Worm (Caenorhabditis elegans) whole organism, young adult: ENCODE results near the gene R01H2.7.

Source experiments
- B0019.2 ChIP-seq: fragments of 200-800 bp; sonication (Bioruptor generic); conservative IDR thresholded peaks from 2 replicates; pipeline ENCODE4 v1.3.6; 2022; ENCODE audit warnings: missing genetic modification reagents, missing genetic modification characterization, missing compliant biosample characterization
- B0336.3 ChIP-seq: fragments of 200-800 bp; sonication (Bioruptor generic); IDR thresholded peaks from 2 replicates; pipeline ENCODE4 v1.3.6; 2022; ENCODE audit warnings: missing genetic modification characterization, missing compliant biosample characterization
- C17E4.6 ChIP-seq: fragments of 200-800 bp; sonication (Bioruptor generic); IDR thresholded peaks from 2 replicates; pipeline ENCODE4 v1.3.6; 2022; ENCODE audit warnings: missing genetic modification reagents, missing genetic modification characterization, missing compliant biosample characterization
- D2030.7 ChIP-seq: fragments of 200-800 bp; sonication (Bioruptor generic); IDR thresholded peaks from 2 replicates; pipeline ENCODE4 v1.3.6; 2022; ENCODE audit warnings: missing genetic modification reagents, missing genetic modification characterization, missing compliant biosample characterization
- F22D6.2 ChIP-seq: sonication (generic microtip); optimal IDR thresholded peaks from 2 replicates; lab custom pipeline; 2016; ENCODE audit warnings: mild to moderate bottlenecking, missing genetic modification characterization, missing compliant biosample characterization
- F37B4.10 ChIP-seq: fragments of 200-800 bp; sonication (Bioruptor generic); IDR thresholded peaks from 2 replicates; pipeline ENCODE4 v1.3.6; 2022; ENCODE audit warnings: missing genetic modification characterization, missing compliant biosample characterization
- F55B11.4 ChIP-seq: sonication (generic microtip); optimal IDR thresholded peaks from 2 replicates; lab custom pipeline; 2016; ENCODE audit warnings: missing compliant biosample characterization, missing genetic modification characterization, borderline replicate concordance; ENCODE audit not compliant: insufficient read depth
- K11D2.4 ChIP-seq: fragments of 200-800 bp; sonication (Bioruptor generic); IDR thresholded peaks from 2 replicates; pipeline ENCODE4 v1.3.6; 2022; ENCODE audit warnings: missing genetic modification reagents, missing genetic modification characterization, missing compliant biosample characterization
- K12H6.12 ChIP-seq: fragments of 200-800 bp; sonication (Bioruptor generic); optimal IDR thresholded peaks from 2 replicates; lab custom pipeline; 2018; ENCODE audit warnings: mild to moderate bottlenecking, missing genetic modification characterization, missing compliant biosample characterization
- atf-7 ChIP-seq: sonication (generic microtip); optimal IDR thresholded peaks from 2 replicates; lab custom pipeline; 2017; ENCODE audit warnings: mild to moderate bottlenecking, missing genetic modification characterization, missing compliant biosample characterization
- attf-5 ChIP-seq: fragments of 200-800 bp; sonication (Bioruptor generic); optimal IDR thresholded peaks from 2 replicates; lab custom pipeline; 2018; ENCODE audit warnings: mild to moderate bottlenecking, missing genetic modification characterization, missing compliant biosample characterization
- bed-1 ChIP-seq: fragments of 200-800 bp; sonication (Bioruptor generic); IDR thresholded peaks from 2 replicates; pipeline ENCODE4 v1.3.6; 2022; ENCODE audit warnings: missing genetic modification reagents, missing genetic modification characterization, missing compliant biosample characterization
- cebp-1 ChIP-seq, 2 experiments: fragments of 200-800 bp in 1 of 2; sonication (Bioruptor generic) in 1 of 2; sonication (generic microtip) in 1 of 2; IDR thresholded peaks in 1 of 2; optimal IDR thresholded peaks in 1 of 2; 2 replicates each; pipeline versions ENCODE4 v1.3.6 to Lab custom; 2017 to 2022; ENCODE audit warnings: missing compliant biosample characterization in 2 of 2, missing genetic modification characterization in 2 of 2, mild to moderate bottlenecking in 1 of 2, missing genetic modification reagents in 1 of 2, moderate library complexity in 1 of 2
- ceh-100 ChIP-seq: fragments of 200-800 bp; sonication (Bioruptor generic); IDR thresholded peaks from 2 replicates; pipeline ENCODE4 v1.3.6; 2022; ENCODE audit warnings: missing genetic modification reagents, missing genetic modification characterization, missing compliant biosample characterization
- ceh-27 ChIP-seq: fragments of 200-800 bp; sonication (Bioruptor generic); optimal IDR thresholded peaks from 2 replicates; lab custom pipeline; 2018; ENCODE audit warnings: mild to moderate bottlenecking, missing genetic modification characterization, moderate library complexity, missing compliant biosample characterization
- ceh-40 ChIP-seq: fragments of 200-800 bp; sonication (Bioruptor generic); IDR thresholded peaks from 2 replicates; pipeline ENCODE4 v1.3.6; 2022; ENCODE audit warnings: missing genetic modification characterization, missing compliant biosample characterization
- ceh-91 ChIP-seq: fragments of 200-800 bp; sonication (Bioruptor generic); IDR thresholded peaks from 2 replicates; pipeline ENCODE4 v1.3.6; 2022; ENCODE audit warnings: missing genetic modification reagents, missing genetic modification characterization, missing compliant biosample characterization
- chd-7 ChIP-seq: sonication (generic microtip); optimal IDR thresholded peaks from 2 replicates; lab custom pipeline; 2016; ENCODE audit warnings: mild to moderate bottlenecking, missing genetic modification characterization, moderate library complexity, missing compliant biosample characterization
- dpff-1 ChIP-seq: sonication (generic microtip); optimal IDR thresholded peaks from 2 replicates; lab custom pipeline; 2017; ENCODE audit warnings: mild to moderate bottlenecking, missing genetic modification characterization, missing compliant biosample characterization
- egl-18 ChIP-seq: fragments of 200-800 bp; sonication (Bioruptor generic); IDR thresholded peaks from 2 replicates; pipeline ENCODE4 v1.3.6; 2022; ENCODE audit warnings: missing genetic modification reagents, missing genetic modification characterization, missing compliant biosample characterization
- egrh-3 ChIP-seq: fragments of 200-800 bp; sonication (Bioruptor generic); IDR thresholded peaks from 2 replicates; pipeline ENCODE4 v1.3.6; 2022; ENCODE audit warnings: missing genetic modification reagents, missing genetic modification characterization, missing compliant biosample characterization
- ets-4 ChIP-seq: fragments of 200-800 bp; sonication (Bioruptor generic); optimal IDR thresholded peaks from 2 replicates; lab custom pipeline; 2018; ENCODE audit warnings: mild to moderate bottlenecking, missing genetic modification characterization, missing compliant biosample characterization
- fkh-3 ChIP-seq: sonication (generic microtip); optimal IDR thresholded peaks from 2 replicates; lab custom pipeline; 2016; ENCODE audit warnings: mild to moderate bottlenecking, missing genetic modification characterization, missing compliant biosample characterization
- gei-17 ChIP-seq: fragments of 200-800 bp; sonication (Bioruptor generic); optimal IDR thresholded peaks from 2 replicates; lab custom pipeline; 2018; ENCODE audit warnings: mild to moderate bottlenecking, missing genetic modification characterization, missing compliant biosample characterization
- hlh-26 ChIP-seq: fragments of 200-800 bp; sonication (Bioruptor generic); conservative IDR thresholded peaks from 2 replicates; pipeline ENCODE4 v1.3.6; 2022; ENCODE audit warnings: missing genetic modification reagents, missing genetic modification characterization, missing compliant biosample characterization
- hmg-1.2 ChIP-seq: fragments of 200-800 bp; sonication (Bioruptor generic); IDR thresholded peaks from 2 replicates; pipeline ENCODE4 v1.3.6; 2022; ENCODE audit warnings: missing genetic modification reagents, missing genetic modification characterization, missing compliant biosample characterization
- let-526 ChIP-seq: fragments of 200-800 bp; sonication (Bioruptor generic); IDR thresholded peaks from 2 replicates; pipeline ENCODE4 v1.3.6; 2022; ENCODE audit warnings: missing genetic modification reagents, missing genetic modification characterization, missing compliant biosample characterization
- lsl-1 ChIP-seq: fragments of 200-800 bp; sonication (Bioruptor generic); optimal IDR thresholded peaks from 2 replicates; lab custom pipeline; 2018; ENCODE audit warnings: mild to moderate bottlenecking, missing genetic modification characterization, moderate library complexity, missing compliant biosample characterization
- madf-10 ChIP-seq: sonication (generic microtip); optimal IDR thresholded peaks from 2 replicates; lab custom pipeline; 2016; ENCODE audit warnings: mild to moderate bottlenecking, missing genetic modification characterization, missing compliant biosample characterization
- madf-6 ChIP-seq: fragments of 200-800 bp; sonication (Bioruptor generic); IDR thresholded peaks from 2 replicates; pipeline ENCODE4 v1.3.6; 2022; ENCODE audit warnings: missing genetic modification reagents, missing genetic modification characterization, missing compliant biosample characterization
- nhr-120 ChIP-seq: fragments of 200-800 bp; sonication (Bioruptor generic); IDR thresholded peaks from 2 replicates; pipeline ENCODE4 v1.3.6; 2022; ENCODE audit warnings: missing genetic modification characterization, missing compliant biosample characterization
- nhr-27 ChIP-seq: fragments of 200-800 bp; sonication (Bioruptor generic); optimal IDR thresholded peaks from 2 replicates; lab custom pipeline; 2018; ENCODE audit warnings: mild to moderate bottlenecking, missing genetic modification characterization, moderate library complexity, missing compliant biosample characterization
- nhr-80 ChIP-seq: sonication (generic microtip); optimal IDR thresholded peaks from 2 replicates; lab custom pipeline; 2016; ENCODE audit warnings: missing genetic modification characterization, missing compliant biosample characterization
- pbrm-1 ChIP-seq: fragments of 200-800 bp; sonication (Bioruptor generic); IDR thresholded peaks from 2 replicates; pipeline ENCODE4 v1.3.6; 2022; ENCODE audit warnings: missing genetic modification reagents, missing genetic modification characterization, missing compliant biosample characterization
- pha-4 ChIP-seq: fragments of 150-350 bp; sonication (generic microtip); optimal IDR thresholded peaks from 2 replicates; lab custom pipeline; 2014; ENCODE audit warnings: missing biosample characterization, missing genetic modification reagents, missing genetic modification characterization
- rcor-1 ChIP-seq: fragments of 200-800 bp; sonication (Bioruptor generic); IDR thresholded peaks from 2 replicates; pipeline ENCODE4 v1.3.6; 2022; ENCODE audit warnings: missing genetic modification reagents, missing genetic modification characterization, missing compliant biosample characterization
- repo-1 ChIP-seq: sonication (generic microtip); optimal IDR thresholded peaks from 2 replicates; lab custom pipeline; 2017; ENCODE audit warnings: mild to moderate bottlenecking, missing genetic modification characterization, missing compliant biosample characterization
- sea-2 ChIP-seq: fragments of 200-800 bp; sonication (Bioruptor generic); IDR thresholded peaks from 2 replicates; pipeline ENCODE4 v1.3.6; 2022; ENCODE audit warnings: missing genetic modification characterization, missing compliant biosample characterization
- snpc-4 ChIP-seq, 5 experiments: fragments of 150-350 bp in 1 of 5; sonication (generic microtip) in 4 of 5; optimal IDR thresholded peaks; 2 replicates each; lab custom pipeline; 2014 to 2018; ENCODE audit warnings: missing genetic modification characterization in 5 of 5, missing biosample characterization in 3 of 5, antibody characterized with exemption in 2 of 5, mild to moderate bottlenecking in 2 of 5, missing compliant biosample characterization in 2 of 5, missing genotype in 2 of 5, moderate library complexity in 2 of 5, missing genetic modification reagents in 1 of 5
- sptf-2 ChIP-seq: fragments of 200-800 bp; sonication (Bioruptor generic); optimal IDR thresholded peaks from 2 replicates; lab custom pipeline; 2018; ENCODE audit warnings: mild to moderate bottlenecking, missing genetic modification characterization, missing compliant biosample characterization
- tbp1 ChIP-seq: fragments of 200-800 bp; sonication (Bioruptor generic); optimal IDR thresholded peaks from 2 replicates; lab custom pipeline; 2018; ENCODE audit warnings: mild to moderate bottlenecking, missing genetic modification characterization, missing compliant biosample characterization
- tbx-9 ChIP-seq: sonication (generic microtip); optimal IDR thresholded peaks from 2 replicates; lab custom pipeline; 2016; ENCODE audit warnings: borderline replicate concordance, missing genetic modification characterization, inconsistent platforms, missing compliant biosample characterization
- tlf-1 ChIP-seq: fragments of 200-800 bp; sonication (Bioruptor generic); optimal IDR thresholded peaks from 2 replicates; lab custom pipeline; 2018; ENCODE audit warnings: mild to moderate bottlenecking, missing genetic modification characterization, missing compliant biosample characterization
- unc-130 ChIP-seq: sonication (generic microtip); optimal IDR thresholded peaks from 2 replicates; lab custom pipeline; 2016; ENCODE audit warnings: missing genetic modification reagents, missing genetic modification characterization, missing compliant biosample characterization
- unc-62 ChIP-seq: fragments of 150-350 bp; optimal IDR thresholded peaks from 2 replicates; lab custom pipeline; 2014; ENCODE audit warnings: missing biosample characterization, missing genetic modification reagents, missing genetic modification characterization
- xnd-1 ChIP-seq: sonication (generic microtip); optimal IDR thresholded peaks from 2 replicates; lab custom pipeline; 2016; ENCODE audit warnings: missing genotype, missing genetic modification reagents, missing genetic modification characterization, missing compliant biosample characterization
- ztf-22 ChIP-seq: fragments of 200-800 bp; sonication (Bioruptor generic); optimal IDR thresholded peaks from 2 replicates; lab custom pipeline; 2018; ENCODE audit warnings: mild to moderate bottlenecking, missing genetic modification characterization, moderate library complexity, missing compliant biosample characterization
- ztf-26 ChIP-seq: sonication (generic microtip); optimal IDR thresholded peaks from 2 replicates; lab custom pipeline; 2017; ENCODE audit warnings: missing genetic modification characterization, missing compliant biosample characterization

R01H2.7 gene

DNA sequence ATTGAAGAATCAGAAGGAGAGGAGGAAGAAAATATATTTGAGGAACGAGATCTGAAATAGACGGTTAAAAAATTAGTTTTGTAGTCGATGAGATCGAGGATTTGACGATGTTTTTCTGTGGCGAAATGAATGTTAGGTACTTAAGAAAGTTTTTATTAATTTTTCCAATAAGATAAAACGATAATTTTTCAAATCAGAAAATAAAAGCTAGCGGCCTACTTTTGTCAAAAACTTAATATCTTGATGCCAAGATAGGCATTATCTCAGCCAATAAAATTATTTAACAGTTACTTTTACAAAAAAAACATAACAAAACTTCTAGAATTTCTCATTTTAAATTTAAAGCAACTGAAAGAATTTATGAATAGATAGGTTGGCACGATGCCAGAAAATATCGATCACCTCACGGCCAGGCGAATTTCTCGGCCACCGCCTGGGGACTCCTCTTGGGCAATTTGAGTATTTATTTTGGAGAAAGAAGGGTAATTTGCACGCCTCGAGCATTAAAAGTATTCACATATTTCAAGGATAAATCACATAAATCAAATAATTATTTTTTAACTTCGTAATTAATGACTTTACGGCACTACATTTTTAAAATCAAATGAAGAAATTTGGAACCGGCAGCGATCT, 42.3 kb upstream of the R01H2.7 start, which contains the start of gene fubl-2 (continued):
- no peak for TF ChIP-seq ceh-40 (GFP tag; lab: Robert Waterston, UW)
- TF ChIP-seq repo-1, result no peak
- TF ChIP-seq F22D6.2, result no peak
- TF ChIP-seq madf-6 (GFP tag; lab: Robert Waterston, UW), result no peak
- no peak for TF ChIP-seq ets-4 (GFP tag; lab: Kevin White, UChicago)
- no peak for TF ChIP-seq let-526 (GFP tag; lab: Robert Waterston, UW)
- TF ChIP-seq D2030.7 (GFP tag; lab: Robert Waterston, UW), result peak; percentile 59; the same call in 1 of the 2 replicates
- no peak for TF ChIP-seq atf-7 (tag; lab: Kevin White, UChicago)
- TF ChIP-seq egl-18 (GFP tag; lab: Robert Waterston, UW), result no peak
- TF ChIP-seq chd-7 (tag; lab: Kevin White, UChicago), result no peak
- TF ChIP-seq hlh-26 (GFP tag; lab: Robert Waterston, UW), result no peak
- TF ChIP-seq cebp-1 (GFP tag; IDR thresholded peaks at IDR 0.05; lab: Robert Waterston, UW), result no peak
- no peak for TF ChIP-seq cebp-1 (tag; optimal IDR thresholded peaks at IDR 0.05; lab: Kevin White, UChicago)
- TF ChIP-seq hmg-1.2, result no peak; the same call in 1 of the 2 replicates
- TF ChIP-seq B0019.2, result no peak
- TF ChIP-seq unc-62 (GFP tag; lab: Kevin White, UChicago), result no peak
- peak; percentile 29 for TF ChIP-seq madf-10 (tag; lab: Kevin White, UChicago)
- no peak for TF ChIP-seq egrh-3 (GFP tag; lab: Robert Waterston, UW)
- TF ChIP-seq ztf-26 (tag; lab: Kevin White, UChicago), result no peak
- TF ChIP-seq rcor-1 (GFP tag; lab: Robert Waterston, UW), result no peak
- no peak for TF ChIP-seq sea-2 (GFP tag; lab: Robert Waterston, UW)
- TF ChIP-seq ceh-91 (GFP tag; lab: Robert Waterston, UW), result peak; percentile 26; the same call in 1 of the 2 replicates
- TF ChIP-seq xnd-1 (tag; lab: Kevin White, UChicago), result no peak
- no peak for TF ChIP-seq ceh-27 (GFP tag; lab: Kevin White, UChicago)
- TF ChIP-seq bed-1 (GFP tag; lab: Robert Waterston, UW), result no peak
- TF ChIP-seq pbrm-1 (GFP tag; lab: Robert Waterston, UW), result no peak
- TF ChIP-seq gei-17 (GFP tag; lab: Kevin White, UChicago), result no peak
- TF ChIP-seq lsl-1 (GFP tag; lab: Kevin White, UChicago), result peak; percentile 39
- TF ChIP-seq ceh-100 (GFP tag; lab: Robert Waterston, UW), result 0 out of 2 replicates have a peak, but pooled peaks have one; percentile 31
- no peak for TF ChIP-seq tbp1 (GFP tag; lab: Kevin White, UChicago)
- TF ChIP-seq sptf-2, result no peak
- TF ChIP-seq snpc-4 (GFP tag; optimal IDR thresholded peaks at IDR 0.05; lab: Kevin White, UChicago), result no peak
- peak in 1 of 4 experiments; percentile 25 for TF ChIP-seq snpc-4 (tag; optimal IDR thresholded peaks at IDR 0.05; lab: Kevin White, UChicago)
- TF ChIP-seq tlf-1 (GFP tag; lab: Kevin White, UChicago), result no peak
- TF ChIP-seq nhr-80 (tag; lab: Kevin White, UChicago), result no peak
- no peak for TF ChIP-seq ztf-22 (GFP tag; lab: Kevin White, UChicago)
- TF ChIP-seq attf-5, result peak; percentile 4
- no peak for TF ChIP-seq C17E4.6 (GFP tag; lab: Robert Waterston, UW)
- no peak for TF ChIP-seq tbx-9 (tag; lab: Kevin White, UChicago)
- TF ChIP-seq pha-4, result no peak
- TF ChIP-seq F55B11.4 (tag; lab: Kevin White, UChicago), result no peak
- TF ChIP-seq unc-130, result peak; percentile 49
- TF ChIP-seq fkh-3 (tag; lab: Kevin White, UChicago), result no peak
- no peak for TF ChIP-seq dpff-1 (tag; lab: Kevin White, UChicago)
- no peak for TF ChIP-seq nhr-27 (tag; lab: Kevin White, UChicago)
- no peak for TF ChIP-seq F37B4.10 (GFP tag; lab: Robert Waterston, UW)
- TF ChIP-seq B0336.3 (GFP tag; lab: Robert Waterston, UW), result no peak
- no peak for TF ChIP-seq nhr-120
- TF ChIP-seq K12H6.12, result no peak
- TF ChIP-seq K11D2.4, result no peak; the same call in 1 of the 2 replicates
